Worm (Caenorhabditis elegans) whole organism, L4/young adult: ENCODE measurements around the gene R10D12.6.

ENCODE experiments used
- W03F9.2 ChIP-seq: fragments of 150-350 bp; optimal IDR thresholded peaks from 2 replicates; lab custom pipeline; 2014; ENCODE audit warnings: missing biosample characterization, missing genetic modification characterization
- him-1 ChIP-seq: sonication (generic microtip); optimal IDR thresholded peaks from 2 replicates; lab custom pipeline; 2016; ENCODE audit warnings: missing genotype, missing genetic modification reagents, missing genetic modification characterization, missing compliant biosample characterization

ce11 chrV:13946385-13947019 lies 2.6 kb upstream of the R10D12.6 start, which contains the start of the genes srx-10 and clec-226:
- TF ChIP-seq him-1 (tag; lab: Kevin White, UChicago) (no peak), W03F9.2 (tag; lab: Kevin White, UChicago) (no peak)
